Worm (Caenorhabditis elegans) whole organism, L4 larva: ENCODE results near the gene C46F2.1.
A peak's percentile ranks its signal among the peaks of the same experiment; 100 is the strongest.

Source experiments
- F10B5.3 ChIP-seq: sonication (generic microtip); optimal IDR thresholded peaks from 2 replicates; lab custom pipeline; 2016; ENCODE audit warnings: mild to moderate bottlenecking, missing genetic modification characterization, missing compliant biosample characterization
- F26F4.8 ChIP-seq: fragments of 200-800 bp; sonication (Bioruptor generic); conservative IDR thresholded peaks from 2 replicates; pipeline ENCODE4 v1.3.6; 2022; ENCODE audit warnings: missing genetic modification characterization, missing compliant biosample characterization
- F37D6.2 ChIP-seq: sonication (generic microtip); optimal IDR thresholded peaks from 2 replicates; lab custom pipeline; 2016; ENCODE audit warnings: mild to moderate bottlenecking, missing genetic modification characterization, missing compliant biosample characterization
- T26A8.4 ChIP-seq: fragments of 200-800 bp; sonication (Bioruptor generic); IDR thresholded peaks from 2 replicates; pipeline ENCODE4 v1.3.6; 2022; ENCODE audit warnings: missing genetic modification characterization, missing compliant biosample characterization
- ZK337.2 ChIP-seq: fragments of 200-800 bp; sonication (Bioruptor generic); IDR thresholded peaks from 2 replicates; pipeline ENCODE4 v1.3.6; 2022; ENCODE audit warnings: missing genetic modification reagents, missing genetic modification characterization, missing compliant biosample characterization
- aha-1 ChIP-seq: fragments of 150-350 bp; peaks from one replicate; lab custom pipeline; 2014; ENCODE audit warnings: missing biosample characterization, missing genetic modification characterization
- ceh-32 ChIP-seq: sonication (generic microtip); optimal IDR thresholded peaks from 2 replicates; lab custom pipeline; 2016; ENCODE audit warnings: mild to moderate bottlenecking, missing genetic modification characterization, missing compliant biosample characterization; ENCODE audit not compliant: poor library complexity
- ceh-44 ChIP-seq: fragments of 200-800 bp; sonication (Bioruptor generic); IDR thresholded peaks from 2 replicates; pipeline ENCODE4 v1.3.6; 2022; ENCODE audit warnings: missing genetic modification reagents, missing genetic modification characterization, missing compliant biosample characterization
- ceh-62 ChIP-seq: sonication (generic microtip); optimal IDR thresholded peaks from 2 replicates; lab custom pipeline; 2017; ENCODE audit warnings: missing biosample characterization, missing genetic modification characterization
- ces-1 ChIP-seq: fragments of 150-350 bp; sonication (generic microtip); optimal IDR thresholded peaks from 4 replicates; lab custom pipeline; 2014; ENCODE audit warnings: missing biosample characterization, missing genetic modification reagents, missing genetic modification characterization
- ctbp-1 ChIP-seq: fragments of 200-800 bp; sonication (Bioruptor generic); IDR thresholded peaks from 2 replicates; pipeline ENCODE4 v1.3.6; 2022; ENCODE audit warnings: missing genetic modification reagents, missing genetic modification characterization, missing compliant biosample characterization
- daf-12 ChIP-seq: fragments of 150-350 bp; optimal IDR thresholded peaks from 2 replicates; lab custom pipeline; 2014; ENCODE audit warnings: missing biosample characterization, missing genetic modification reagents, missing genetic modification characterization
- daf-16 ChIP-seq, 3 experiments: sonication (generic microtip); optimal IDR thresholded peaks; 2 replicates each; lab custom pipeline; 2016 to 2017; ENCODE audit warnings: missing genetic modification characterization in 3 of 3, missing genetic modification reagents in 3 of 3, mild to moderate bottlenecking in 2 of 3, missing compliant biosample characterization in 2 of 3, missing biosample characterization in 1 of 3, moderate library complexity in 1 of 3
- dmd-8 ChIP-seq: fragments of 200-800 bp; sonication (Bioruptor generic); IDR thresholded peaks from 2 replicates; pipeline ENCODE4 v1.3.6; 2022; ENCODE audit warnings: missing genetic modification characterization, missing compliant biosample characterization
- dmd-9 ChIP-seq: fragments of 200-800 bp; sonication (Bioruptor generic); IDR thresholded peaks from 2 replicates; pipeline ENCODE4 v1.3.6; 2022; ENCODE audit warnings: missing genetic modification reagents, missing genetic modification characterization, missing compliant biosample characterization
- dpl-1 ChIP-seq: fragments of 150-350 bp; optimal IDR thresholded peaks from 2 replicates; lab custom pipeline; 2014; ENCODE audit warnings: missing biosample characterization, missing genetic modification reagents, missing genetic modification characterization
- duxl-1 ChIP-seq: sonication (generic microtip); optimal IDR thresholded peaks from 2 replicates; lab custom pipeline; 2016; ENCODE audit warnings: mild to moderate bottlenecking, missing genetic modification characterization, moderate library complexity, missing compliant biosample characterization; ENCODE audit not compliant: poor library complexity
- dve-1 ChIP-seq: sonication (generic microtip); optimal IDR thresholded peaks from 2 replicates; lab custom pipeline; 2017; ENCODE audit warnings: antibody characterized with exemption, mild to moderate bottlenecking, missing genetic modification characterization, missing compliant biosample characterization; ENCODE audit not compliant: insufficient read depth
- fos-1 ChIP-seq: fragments of 150-350 bp; optimal IDR thresholded peaks from 2 replicates; lab custom pipeline; 2014; ENCODE audit warnings: missing biosample characterization, missing genetic modification characterization
- hlh-11 ChIP-seq: fragments of 200-800 bp; sonication (Bioruptor generic); optimal IDR thresholded peaks from 2 replicates; lab custom pipeline; 2018; ENCODE audit warnings: mild to moderate bottlenecking, missing genetic modification characterization, missing compliant biosample characterization
- hlh-30 ChIP-seq: sonication (generic microtip); optimal IDR thresholded peaks from 2 replicates; lab custom pipeline; 2017; ENCODE audit warnings: antibody characterized with exemption, mild to moderate bottlenecking, missing genetic modification characterization, missing compliant biosample characterization; ENCODE audit not compliant: insufficient read depth
- hmg-1.1 ChIP-seq: fragments of 200-800 bp; sonication (Bioruptor generic); IDR thresholded peaks from 2 replicates; pipeline ENCODE4 v1.3.6; 2022; ENCODE audit warnings: missing genetic modification reagents, missing genetic modification characterization, missing compliant biosample characterization
- jun-1 ChIP-seq: fragments of 150-350 bp; optimal IDR thresholded peaks from 2 replicates; lab custom pipeline; 2014; ENCODE audit warnings: missing biosample characterization, missing genetic modification reagents, missing genetic modification characterization
- lin-1 ChIP-seq: fragments of 200-800 bp; sonication (Bioruptor generic); IDR thresholded peaks from 2 replicates; pipeline ENCODE4 v1.3.6; 2022; ENCODE audit warnings: missing genetic modification reagents, missing genetic modification characterization, missing compliant biosample characterization
- madf-5 ChIP-seq, 2 experiments: fragments of 200-800 bp; sonication (Bioruptor generic); IDR thresholded peaks; 2 replicates each; pipeline ENCODE4 v1.3.6; 2022; ENCODE audit warnings: missing compliant biosample characterization in 2 of 2, missing genetic modification characterization in 2 of 2
- madf-9 ChIP-seq: fragments of 200-800 bp; sonication (Bioruptor generic); conservative IDR thresholded peaks from 2 replicates; pipeline ENCODE4 v1.3.6; 2022; ENCODE audit warnings: missing genetic modification reagents, missing genetic modification characterization, missing compliant biosample characterization
- mep-1 ChIP-seq: fragments of 150-350 bp; sonication (generic microtip); optimal IDR thresholded peaks from 3 replicates; lab custom pipeline; 2014; ENCODE audit warnings: missing biosample characterization, missing genetic modification characterization
- mes-2 ChIP-seq: sonication (generic microtip); optimal IDR thresholded peaks from 2 replicates; lab custom pipeline; 2016; ENCODE audit warnings: missing genotype, mild to moderate bottlenecking, missing genetic modification characterization, missing compliant biosample characterization; ENCODE audit not compliant: poor library complexity, severe bottlenecking
- nhr-102 ChIP-seq: sonication (generic microtip); optimal IDR thresholded peaks from 2 replicates; lab custom pipeline; 2016; ENCODE audit warnings: mild to moderate bottlenecking, missing genetic modification characterization, moderate library complexity, missing compliant biosample characterization
- nhr-11 ChIP-seq: fragments of 150-350 bp; optimal IDR thresholded peaks from 2 replicates; lab custom pipeline; 2014; ENCODE audit warnings: missing biosample characterization, missing genetic modification characterization
- nhr-77 ChIP-seq: fragments of 150-350 bp; optimal IDR thresholded peaks from 2 replicates; lab custom pipeline; 2014; ENCODE audit warnings: missing biosample characterization, missing genetic modification characterization
- pha-4 ChIP-seq, 2 experiments: fragments of 150-350 bp in 1 of 2; fragments of 200-800 bp in 1 of 2; sonication (Bioruptor generic) in 1 of 2; IDR thresholded peaks in 1 of 2; optimal IDR thresholded peaks in 1 of 2; 2 replicates each; pipeline versions ENCODE4 v1.3.6 to Lab custom; 2014 to 2022; ENCODE audit warnings: missing genetic modification characterization in 2 of 2, missing genetic modification reagents in 2 of 2, missing biosample characterization in 1 of 2, missing compliant biosample characterization in 1 of 2
- rbr-2 ChIP-seq: sonication (generic microtip); optimal IDR thresholded peaks from 2 replicates; lab custom pipeline; 2016; ENCODE audit warnings: missing genotype, missing genetic modification characterization, missing compliant biosample characterization
- skn-1 ChIP-seq: fragments of 150-350 bp; optimal IDR thresholded peaks from 2 replicates; lab custom pipeline; 2014; ENCODE audit warnings: missing biosample characterization, missing genetic modification characterization
- unc-62 ChIP-seq, 3 experiments: fragments of 150-350 bp in 1 of 3; sonication (generic microtip); optimal IDR thresholded peaks in 2 of 3; peaks in 1 of 3; 1 replicate in 1 of 3; 2 replicates in 2 of 3; lab custom pipeline; 2014 to 2017; ENCODE audit warnings: missing biosample characterization in 3 of 3, missing genetic modification characterization in 3 of 3, missing genetic modification reagents in 3 of 3, missing genotype in 1 of 3
- zag-1 ChIP-seq: fragments of 150-350 bp; optimal IDR thresholded peaks from 2 replicates; lab custom pipeline; 2014; ENCODE audit warnings: missing biosample characterization, missing genetic modification characterization
- zip-2 ChIP-seq: fragments of 150-350 bp; optimal IDR thresholded peaks from 2 replicates; lab custom pipeline; 2014; ENCODE audit warnings: missing biosample characterization, missing genetic modification characterization

The C46F2.1 gene

ce11 chrX:8103899-8104298 is 26.1 kb downstream of the C46F2.1 start, which contains the start of gene K07E3.2 (continued):
- no peak for TF ChIP-seq hlh-30 (tag; lab: Kevin White, UChicago)
- no peak for TF ChIP-seq ZK337.2 (GFP tag; lab: Robert Waterston, UW)
- TF ChIP-seq ceh-32, result no peak
- TF ChIP-seq lin-1 (GFP tag; lab: Robert Waterston, UW), result no peak
- TF ChIP-seq mep-1 (tag; lab: Kevin White, UChicago), result peak; percentile 41
- TF ChIP-seq skn-1 (tag; lab: Kevin White, UChicago), result no peak
- peak; percentile 37 for TF ChIP-seq duxl-1 (tag; lab: Kevin White, UChicago)
- no peak for TF ChIP-seq ces-1 (GFP tag; lab: Kevin White, UChicago)
- TF ChIP-seq nhr-77 (tag; lab: Kevin White, UChicago), result no peak
- TF ChIP-seq madf-5 (GFP tag; IDR thresholded peaks at IDR 0.05; lab: Robert Waterston, UW), result no peak
- TF ChIP-seq pha-4 (GFP tag; IDR thresholded peaks at IDR 0.05; lab: Robert Waterston, UW), result no peak
- TF ChIP-seq pha-4 (tag; optimal IDR thresholded peaks at IDR 0.05; lab: Kevin White, UChicago), result no peak
- no peak for TF ChIP-seq F26F4.8 (GFP tag; lab: Robert Waterston, UW)
- peak; percentile 84 for TF ChIP-seq hmg-1.1 (GFP tag; lab: Robert Waterston, UW)
- no peak for TF ChIP-seq zag-1
- TF ChIP-seq, all 104 proteins: peak for 9

ce11 chrX:8107921-8108320 is 30.1 kb downstream of the C46F2.1 start, which contains the start of gene K07E3.9:
Gene K07E3.9, plus strand, starts transcription at chrX:8108221.
- TF ChIP-seq jun-1 (tag; lab: Kevin White, UChicago) (no peak), fos-1 (tag; lab: Kevin White, UChicago) (no peak), F37D6.2 (tag; lab: Kevin White, UChicago) (no peak), madf-9 (GFP tag; lab: Robert Waterston, UW) (no peak), nhr-102 (tag; lab: Kevin White, UChicago) (no peak)
- TF ChIP-seq, all 104 proteins: peak for 0

- TF ChIP-seq ceh-62 (no peak), mes-2 (tag; lab: Kevin White, UChicago) (peak; percentile 71), hmg-1.1 (GFP tag; lab: Robert Waterston, UW) (peak; percentile 70), nhr-11 (tag; lab: Kevin White, UChicago) (peak; percentile 43), ceh-44 (GFP tag; lab: Robert Waterston, UW) (no peak), rbr-2 (tag; lab: Kevin White, UChicago) (peak; percentile 8), dmd-8 (no peak), T26A8.4 (GFP tag; lab: Robert Waterston, UW) (0 out of 2 replicates have a peak, but pooled peaks have one; percentile 51), daf-12 (no peak), F10B5.3 (tag; lab: Kevin White, UChicago) (no peak), aha-1 (tag; lab: Kevin White, UChicago) (peak; percentile 47), daf-16 (GFP tag; optimal IDR thresholded peaks at IDR 0.05; lab: Kevin White, UChicago) (no peak), daf-16 (tag; optimal IDR thresholded peaks at IDR 0.05; lab: Kevin White, UChicago) (peak; percentile 54), nhr-77 (tag; lab: Kevin White, UChicago) (peak; percentile 26), dmd-9 (GFP tag; lab: Robert Waterston, UW) (no peak), hlh-30 (tag; lab: Kevin White, UChicago) (peak; percentile 8), unc-62 (GFP tag; optimal IDR thresholded peaks at IDR 0.05 in 1 of 2; lab: Kevin White, UChicago) (no peak), unc-62 (tag; optimal IDR thresholded peaks at IDR 0.05; lab: Kevin White, UChicago) (no peak), ctbp-1 (GFP tag; lab: Robert Waterston, UW) (0 out of 2 replicates have a peak, but pooled peaks have one; percentile 19), hlh-11 (tag; lab: Kevin White, UChicago) (peak; percentile 57), mep-1 (tag; lab: Kevin White, UChicago) (peak; percentile 75), zip-2 (tag; lab: Kevin White, UChicago) (peak; percentile 18), dve-1 (peak; percentile 80), dpl-1 (GFP tag; lab: Kevin White, UChicago) (peak; percentile 55), pha-4 (GFP tag; IDR thresholded peaks at IDR 0.05; lab: Robert Waterston, UW) (no peak), pha-4 (tag; optimal IDR thresholded peaks at IDR 0.05; lab: Kevin White, UChicago) (peak; percentile 1)
Observed at ce11 chrX:8109531-8109930, 31.7 kb downstream of the C46F2.1 start.
